Worm (Caenorhabditis elegans) whole organism, late embryonic: ENCODE data around the gene ckr-2.

Source experiments
- K02D7.2 ChIP-seq: sonication (generic microtip); optimal IDR thresholded peaks from 2 replicates; lab custom pipeline; 2017; ENCODE audit warnings: mild to moderate bottlenecking, missing genetic modification characterization, missing compliant biosample characterization
- che-1 ChIP-seq: sonication (generic microtip); optimal IDR thresholded peaks from 2 replicates; lab custom pipeline; 2016; ENCODE audit warnings: mild to moderate bottlenecking, missing genetic modification characterization, missing compliant biosample characterization
- elt-2 ChIP-seq: sonication (generic microtip); optimal IDR thresholded peaks from 2 replicates; lab custom pipeline; 2016; ENCODE audit warnings: missing genetic modification reagents, missing genetic modification characterization, missing compliant biosample characterization
- hlh-15 ChIP-seq: sonication (generic microtip); optimal IDR thresholded peaks from 2 replicates; lab custom pipeline; 2016; ENCODE audit warnings: missing genetic modification characterization, missing compliant biosample characterization
- pag-3 ChIP-seq: sonication (generic microtip); optimal IDR thresholded peaks from 2 replicates; lab custom pipeline; 2016; ENCODE audit warnings: missing compliant biosample characterization, missing genetic modification characterization, borderline replicate concordance
- pax-1 ChIP-seq: fragments of 150-350 bp; optimal IDR thresholded peaks from 2 replicates; lab custom pipeline; 2014; ENCODE audit warnings: missing biosample characterization, missing genetic modification characterization
- tbx-2 ChIP-seq: sonication (generic microtip); optimal IDR thresholded peaks from 2 replicates; lab custom pipeline; 2016; ENCODE audit warnings: missing genetic modification characterization, missing compliant biosample characterization

ckr-2 gene

DNA sequence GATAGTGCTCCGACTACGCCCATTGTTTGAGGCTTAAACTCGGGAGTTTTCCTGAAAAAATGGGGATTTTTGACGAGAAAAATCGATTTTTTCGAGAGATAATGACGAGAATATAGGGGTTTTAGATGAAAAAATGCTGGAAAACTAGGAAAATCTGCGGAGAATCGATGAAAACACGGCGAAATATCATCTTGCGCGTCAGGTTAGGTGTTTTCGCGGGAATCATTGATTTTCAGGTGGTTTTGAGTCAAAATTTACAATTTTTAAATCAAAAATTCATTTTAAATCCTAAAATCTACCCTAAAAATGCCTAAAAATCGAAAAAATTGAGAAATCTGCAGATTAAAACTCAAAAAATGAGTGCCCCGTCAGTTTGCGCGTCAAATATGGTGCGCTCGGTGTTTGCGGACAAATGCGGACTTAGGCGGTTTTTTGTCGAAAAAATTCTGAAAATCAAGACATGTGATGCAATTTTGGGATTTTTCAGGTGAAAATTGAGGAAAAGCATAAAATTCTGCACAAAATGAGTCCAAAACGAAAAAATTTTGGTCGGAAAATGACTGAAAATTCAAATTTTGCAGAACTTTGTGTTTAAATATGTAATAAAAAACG is 59.4 kb downstream of the ckr-2 start, which contains the start of gene mboa-6:
TSS of gene mboa-6 (minus strand) at position 51 of the 612 bp plus-strand sequence.
- TF ChIP-seq pax-1 (no peak), che-1 (tag; lab: Kevin White, UChicago) (peak; percentile 27), elt-2 (tag; lab: Kevin White, UChicago) (peak; percentile 20), pag-3 (no peak), K02D7.2 (no peak), hlh-15 (tag; lab: Kevin White, UChicago) (peak; percentile 5), tbx-2 (tag; lab: Kevin White, UChicago) (no peak)
